Worm (Caenorhabditis elegans): ENCODE results near the gene zchc-1A.

ce11 chrX:5142403-5142802, 31.8 kb upstream of the zchc-1A start:
- TF ChIP-seq C06A6.2 (GFP tag; conservative IDR thresholded peaks at IDR 0.05) (no peak), nhr-120 (GFP tag; IDR thresholded peaks at IDR 0.05) (no peak), aptf-2 (GFP tag; conservative IDR thresholded peaks at IDR 0.05) (no peak), K11D2.4 (GFP tag; IDR thresholded peaks at IDR 0.05) (no peak), repo-1 (tag; optimal IDR thresholded peaks at IDR 0.05) (no peak)

All from whole organism, young adult.